Worm (Caenorhabditis elegans) whole organism, young adult: ENCODE data around the gene F22F1.2.

Experiments
- B0019.2 ChIP-seq: fragments of 200-800 bp; sonication (Bioruptor generic); conservative IDR thresholded peaks from 2 replicates; pipeline ENCODE4 v1.3.6; 2022; ENCODE audit warnings: missing genetic modification reagents, missing genetic modification characterization, missing compliant biosample characterization
- T26A5.8 ChIP-seq: sonication (generic microtip); optimal IDR thresholded peaks from 2 replicates; lab custom pipeline; 2016; ENCODE audit warnings: missing genetic modification characterization, missing compliant biosample characterization
- akir-1 ChIP-seq: fragments of 200-800 bp; sonication (Bioruptor generic); optimal IDR thresholded peaks from 2 replicates; lab custom pipeline; 2018; ENCODE audit warnings: mild to moderate bottlenecking, missing genetic modification characterization, moderate library complexity, missing compliant biosample characterization
- ama-1 ChIP-seq, 3 experiments: fragments of 150-350 bp in 1 of 3; sonication (generic microtip) in 2 of 3; optimal IDR thresholded peaks; 2 replicates each; lab custom pipeline; 2014 to 2018; ENCODE audit warnings: missing biosample characterization in 2 of 3, missing genetic modification characterization in 2 of 3, missing genetic modification reagents in 2 of 3
- ccch-3 ChIP-seq: fragments of 200-800 bp; sonication (Bioruptor generic); optimal IDR thresholded peaks from 2 replicates; lab custom pipeline; 2018; ENCODE audit warnings: mild to moderate bottlenecking, missing genetic modification characterization, missing compliant biosample characterization
- ceh-91 ChIP-seq: fragments of 200-800 bp; sonication (Bioruptor generic); IDR thresholded peaks from 2 replicates; pipeline ENCODE4 v1.3.6; 2022; ENCODE audit warnings: missing genetic modification reagents, missing genetic modification characterization, missing compliant biosample characterization
- dpl-1 ChIP-seq: fragments of 150-350 bp; optimal IDR thresholded peaks from 2 replicates; lab custom pipeline; 2014; ENCODE audit warnings: missing biosample characterization, missing genetic modification reagents, missing genetic modification characterization
- efl-1 ChIP-seq: fragments of 150-350 bp; optimal IDR thresholded peaks from 2 replicates; lab custom pipeline; 2014; ENCODE audit warnings: missing biosample characterization, missing genetic modification reagents, missing genetic modification characterization
- nfya-2 ChIP-seq: fragments of 200-800 bp; sonication (Bioruptor generic); IDR thresholded peaks from 2 replicates; pipeline ENCODE4 v1.3.6; 2022; ENCODE audit warnings: missing genetic modification reagents, missing genetic modification characterization, missing compliant biosample characterization
- nhr-179 ChIP-seq: sonication (generic microtip); optimal IDR thresholded peaks from 2 replicates; lab custom pipeline; 2016; ENCODE audit warnings: mild to moderate bottlenecking, missing genetic modification characterization, missing compliant biosample characterization
- pha-4 ChIP-seq: fragments of 150-350 bp; sonication (generic microtip); optimal IDR thresholded peaks from 2 replicates; lab custom pipeline; 2014; ENCODE audit warnings: missing biosample characterization, missing genetic modification reagents, missing genetic modification characterization

ce11 chrX:8116157-8116556 is 34.4 kb downstream of the F22F1.2 start, which contains the start of gene hlh-8:
- TF ChIP-seq pha-4 (tag; lab: Kevin White, UChicago) (no peak), nhr-179 (tag; lab: Kevin White, UChicago) (no peak), ccch-3 (no peak), B0019.2 (GFP tag; lab: Robert Waterston, UW) (no peak), efl-1 (GFP tag; lab: Kevin White, UChicago) (no peak), nfya-2 (no peak), akir-1 (GFP tag; lab: Kevin White, UChicago) (no peak), ceh-91 (GFP tag; lab: Robert Waterston, UW) (no peak), dpl-1 (GFP tag; lab: Kevin White, UChicago) (no peak), T26A5.8 (tag; lab: Kevin White, UChicago) (no peak), ama-1 (optimal IDR thresholded peaks at IDR 0.05; lab: Kevin White, UChicago) (no peak), ama-1 (GFP tag; optimal IDR thresholded peaks at IDR 0.05; lab: Kevin White, UChicago) (no peak)
